Fruit fly (Drosophila melanogaster) whole organism, embryonic: Measurements from ENCODE around the gene CkIIbeta.

Experiments
- Abd-B ChIP-seq: fragments of 200-800 bp; sonication (Bioruptor generic); optimal IDR thresholded peaks from 2 replicates; lab custom pipeline; 2018; ENCODE audit warnings: missing biosample characterization, mild to moderate bottlenecking, missing genetic modification characterization, moderate library complexity
- CG12104 ChIP-seq: fragments of 200-800 bp; sonication (Bioruptor generic); optimal IDR thresholded peaks from 3 replicates; lab custom pipeline; 2016; ENCODE audit warnings: missing biosample characterization, missing genetic modification characterization
- CG12659 ChIP-seq: fragments of 200-800 bp; sonication (Bioruptor generic); optimal IDR thresholded peaks from 3 replicates; lab custom pipeline; 2017; ENCODE audit warnings: mild to moderate bottlenecking, missing biosample characterization, missing genetic modification reagents, missing genetic modification characterization
- CG13287 ChIP-seq: fragments of 200-800 bp; sonication (Bioruptor generic); IDR thresholded peaks from 2 replicates; pipeline ENCODE4 v1.3.6; 2022; ENCODE audit warnings: missing biosample characterization, missing genetic modification characterization; ENCODE audit not compliant: partially characterized antibody
- CG13424 ChIP-seq: fragments of 200-800 bp; sonication (Bioruptor generic); optimal IDR thresholded peaks from 2 replicates; lab custom pipeline; 2019; ENCODE audit warnings: missing biosample characterization, mild to moderate bottlenecking, missing genetic modification characterization, moderate library complexity
- CG14441 ChIP-seq: fragments of 200-800 bp; sonication (Bioruptor generic); IDR thresholded peaks from 2 replicates; pipeline ENCODE4 v1.3.6; 2022; ENCODE audit warnings: missing biosample characterization, missing genetic modification characterization
- CG16813 ChIP-seq: fragments of 200-800 bp; sonication (Bioruptor generic); IDR thresholded peaks from 3 replicates; pipeline ENCODE4 v1.3.6; 2022; ENCODE audit warnings: missing biosample characterization, missing genetic modification characterization; ENCODE audit not compliant: partially characterized antibody
- CG17612 ChIP-seq: fragments of 200-800 bp; sonication (Bioruptor generic); IDR thresholded peaks from 2 replicates; pipeline ENCODE4 v1.3.6; 2022; ENCODE audit warnings: missing biosample characterization, missing genetic modification characterization
- CG17912 ChIP-seq: fragments of 200-800 bp; sonication (Bioruptor generic); optimal IDR thresholded peaks from 2 replicates; lab custom pipeline; 2018; ENCODE audit warnings: missing biosample characterization, mild to moderate bottlenecking, missing genetic modification characterization
- CG18262 ChIP-seq: fragments of 200-800 bp; optimal IDR thresholded peaks from 3 replicates; lab custom pipeline; 2019; ENCODE audit warnings: missing biosample characterization, mild to moderate bottlenecking, missing genetic modification characterization, moderate library complexity
- CG2129 ChIP-seq: fragments of 200-800 bp; sonication (Bioruptor generic); IDR thresholded peaks from 2 replicates; pipeline ENCODE4 v1.3.6; 2022; ENCODE audit warnings: missing biosample characterization, missing genetic modification characterization; ENCODE audit not compliant: partially characterized antibody
- CG33213 ChIP-seq: fragments of 200-800 bp; sonication (Bioruptor generic); optimal IDR thresholded peaks from 3 replicates; lab custom pipeline; 2016; ENCODE audit warnings: missing biosample characterization, missing genetic modification characterization
- CG5245 ChIP-seq: fragments of 200-800 bp; sonication (Bioruptor generic); optimal IDR thresholded peaks from 3 replicates; lab custom pipeline; 2016; ENCODE audit warnings: missing biosample characterization, missing genetic modification characterization
- CG6272 ChIP-seq: fragments of 200-800 bp; sonication (Bioruptor generic); IDR thresholded peaks from 2 replicates; pipeline ENCODE4 v1.3.6; 2022; ENCODE audit warnings: missing biosample characterization, missing genetic modification characterization
- CG7556 ChIP-seq: fragments of 200-800 bp; sonication (Bioruptor generic); optimal IDR thresholded peaks from 2 replicates; lab custom pipeline; 2017; ENCODE audit warnings: missing biosample characterization, mild to moderate bottlenecking, missing genetic modification characterization
- CoRest ChIP-seq: fragments of 200-800 bp; sonication (Bioruptor generic); optimal IDR thresholded peaks from 3 replicates; lab custom pipeline; 2018; ENCODE audit warnings: missing biosample characterization, mild to moderate bottlenecking, missing genetic modification characterization, moderate library complexity
- D19A ChIP-seq: fragments of 200-800 bp; optimal IDR thresholded peaks from 3 replicates; lab custom pipeline; 2019; ENCODE audit warnings: missing biosample characterization, mild to moderate bottlenecking, missing genetic modification characterization, moderate library complexity
- Dp ChIP-seq: fragments of 200-800 bp; sonication (Bioruptor generic); optimal IDR thresholded peaks from 2 replicates; lab custom pipeline; 2018; ENCODE audit warnings: missing biosample characterization, mild to moderate bottlenecking, missing genetic modification characterization, moderate library complexity
- Gug ChIP-seq: fragments of 200-800 bp; sonication (Bioruptor generic); IDR thresholded peaks from 4 replicates; pipeline ENCODE4 v1.3.6; 2022; ENCODE audit warnings: missing biosample characterization, missing genetic modification characterization
- H15 ChIP-seq: fragments of 200-800 bp; sonication (Bioruptor generic); IDR thresholded peaks from 3 replicates; pipeline ENCODE4 v1.3.6; 2022; ENCODE audit warnings: missing biosample characterization, missing genetic modification characterization
- Hsf ChIP-seq: fragments of 200-800 bp; sonication (Bioruptor generic); optimal IDR thresholded peaks from 3 replicates; lab custom pipeline; 2016; ENCODE audit warnings: missing biosample characterization, missing genetic modification characterization
- Pdp1 ChIP-seq, 2 experiments: fragments of 200-800 bp; sonication (Bioruptor generic); optimal IDR thresholded peaks; 3 replicates each; lab custom pipeline; 2016; ENCODE audit warnings: missing biosample characterization in 2 of 2, missing genetic modification characterization in 2 of 2, mild to moderate bottlenecking in 1 of 2, moderate library complexity in 1 of 2
- al ChIP-seq: fragments of 200-800 bp; sonication (Bioruptor generic); IDR thresholded peaks from 2 replicates; pipeline ENCODE4 v1.3.6; 2022; ENCODE audit warnings: missing biosample characterization, missing genetic modification characterization
- bsh ChIP-seq, 2 experiments: fragments of 200-800 bp; sonication (Bioruptor generic); optimal IDR thresholded peaks; 2 replicates each; lab custom pipeline; 2017 to 2018; ENCODE audit warnings: mild to moderate bottlenecking in 2 of 2, missing biosample characterization in 2 of 2, missing genetic modification characterization in 2 of 2, moderate library complexity in 1 of 2
- btn ChIP-seq: fragments of 200-800 bp; sonication (Bioruptor generic); optimal IDR thresholded peaks from 2 replicates; lab custom pipeline; 2016; ENCODE audit warnings: missing biosample characterization, missing genetic modification characterization
- chinmo ChIP-seq: fragments of 200-800 bp; sonication (Bioruptor generic); IDR thresholded peaks from 4 replicates; pipeline ENCODE4 v1.3.6; 2022; ENCODE audit warnings: missing biosample characterization, missing genetic modification characterization; ENCODE audit not compliant: partially characterized antibody
- ci ChIP-seq: fragments of 200-800 bp; sonication (Bioruptor generic); IDR thresholded peaks from 3 replicates; pipeline ENCODE4 v1.3.6; 2022; ENCODE audit warnings: missing biosample characterization, missing genetic modification characterization
- dimm ChIP-seq: fragments of 200-800 bp; sonication (Bioruptor generic); IDR thresholded peaks from 2 replicates; pipeline ENCODE4 v1.3.6; 2022; ENCODE audit warnings: missing biosample characterization, missing genetic modification characterization
- dmrt99B ChIP-seq: fragments of 200-800 bp; sonication (Bioruptor generic); optimal IDR thresholded peaks from 2 replicates; lab custom pipeline; 2018; ENCODE audit warnings: missing biosample characterization, mild to moderate bottlenecking, missing genetic modification characterization, moderate library complexity
- dysf ChIP-seq: fragments of 200-800 bp; sonication (Bioruptor generic); IDR thresholded peaks from 3 replicates; pipeline ENCODE4 v1.3.6; 2022; ENCODE audit warnings: missing biosample characterization, missing genetic modification characterization
- fd96Cb ChIP-seq: fragments of 200-800 bp; sonication (Bioruptor generic); optimal IDR thresholded peaks from 2 replicates; lab custom pipeline; 2018; ENCODE audit warnings: missing biosample characterization, mild to moderate bottlenecking, missing genetic modification characterization, moderate library complexity
- fu2 ChIP-seq: fragments of 200-800 bp; sonication (Bioruptor generic); optimal IDR thresholded peaks from 2 replicates; lab custom pipeline; 2016; ENCODE audit warnings: missing biosample characterization, missing genetic modification characterization
- gem ChIP-seq: fragments of 200-800 bp; sonication (Bioruptor generic); optimal IDR thresholded peaks from 2 replicates; lab custom pipeline; 2019; ENCODE audit warnings: missing biosample characterization, mild to moderate bottlenecking, missing genetic modification characterization, moderate library complexity
- grau ChIP-seq: fragments of 200-800 bp; optimal IDR thresholded peaks from 3 replicates; lab custom pipeline; 2019; ENCODE audit warnings: missing biosample characterization, mild to moderate bottlenecking, missing genetic modification characterization, moderate library complexity
- hkb ChIP-seq, 2 experiments: fragments of 200-800 bp in 1 of 2; fragments of >200 bp in 1 of 2; sonication (Bioruptor generic) in 1 of 2; IDR thresholded peaks in 1 of 2; optimal IDR thresholded peaks in 1 of 2; 2 replicates each; pipeline versions ENCODE4 v1.3.6 to Lab custom; 2017 to 2022; ENCODE audit warnings: missing biosample characterization in 1 of 2, missing genetic modification characterization in 1 of 2
- inv ChIP-seq: fragments of 200-800 bp; sonication (Bioruptor generic); IDR thresholded peaks from 2 replicates; pipeline ENCODE4 v1.3.6; 2022; ENCODE audit warnings: missing biosample characterization, missing genetic modification characterization; ENCODE audit not compliant: partially characterized antibody
- jigr1 ChIP-seq: fragments of 200-800 bp; sonication (Bioruptor generic); IDR thresholded peaks from 3 replicates; pipeline ENCODE4 v1.3.6; 2022; ENCODE audit warnings: missing biosample characterization, missing genetic modification characterization
- ken ChIP-seq: fragments of 200-800 bp; sonication (Bioruptor generic); IDR thresholded peaks from 3 replicates; pipeline ENCODE4 v1.3.6; 2022; ENCODE audit warnings: missing biosample characterization, missing genetic modification characterization
- lola ChIP-seq, 3 experiments: fragments of >200 bp in 2 of 3; fragments of 200-800 bp in 1 of 3; sonication (Bioruptor generic) in 1 of 3; optimal IDR thresholded peaks; 2 replicates each; lab custom pipeline; 2017 to 2019; ENCODE audit warnings: missing biosample characterization in 3 of 3, missing genetic modification characterization in 3 of 3, mild to moderate bottlenecking in 1 of 3, moderate library complexity in 1 of 3
- nom ChIP-seq: fragments of 200-800 bp; sonication (Bioruptor generic); optimal IDR thresholded peaks from 2 replicates; lab custom pipeline; 2017; ENCODE audit warnings: missing biosample characterization, missing genetic modification characterization, mild to moderate bottlenecking, moderate library complexity, missing genetic modification reagents
- otp ChIP-seq: fragments of 200-800 bp; sonication (Bioruptor generic); IDR thresholded peaks from 3 replicates; pipeline ENCODE4, ENCODE4 v1.3.6; 2022; ENCODE audit warnings: missing biosample characterization, missing genetic modification characterization
- pan ChIP-seq, 4 experiments: fragments of >200 bp in 3 of 4; fragments of 200-800 bp in 1 of 4; sonication (Bioruptor generic) in 1 of 4; optimal IDR thresholded peaks in 3 of 4; IDR thresholded peaks in 1 of 4; 2 replicates each; pipeline versions ENCODE4 v1.3.6 to Lab custom; 2017 to 2022; ENCODE audit warnings: missing biosample characterization in 2 of 4, missing genetic modification characterization in 2 of 4, mixed read lengths in 1 of 4
- pho ChIP-seq: fragments of 200-800 bp; sonication (Bioruptor generic); optimal IDR thresholded peaks from 2 replicates; lab custom pipeline; 2016; ENCODE audit warnings: missing biosample characterization, missing genetic modification characterization
- salm ChIP-seq: fragments of 200-800 bp; sonication (Bioruptor generic); optimal IDR thresholded peaks from 2 replicates; lab custom pipeline; 2018; ENCODE audit warnings: missing biosample characterization, mild to moderate bottlenecking, missing genetic modification characterization
- vnd ChIP-seq: fragments of 200-800 bp; sonication (Bioruptor generic); IDR thresholded peaks from 3 replicates; pipeline ENCODE4 v1.3.6; 2022; ENCODE audit warnings: missing biosample characterization, missing genetic modification characterization; ENCODE audit not compliant: partially characterized antibody

Gene CkIIbeta

DNA sequence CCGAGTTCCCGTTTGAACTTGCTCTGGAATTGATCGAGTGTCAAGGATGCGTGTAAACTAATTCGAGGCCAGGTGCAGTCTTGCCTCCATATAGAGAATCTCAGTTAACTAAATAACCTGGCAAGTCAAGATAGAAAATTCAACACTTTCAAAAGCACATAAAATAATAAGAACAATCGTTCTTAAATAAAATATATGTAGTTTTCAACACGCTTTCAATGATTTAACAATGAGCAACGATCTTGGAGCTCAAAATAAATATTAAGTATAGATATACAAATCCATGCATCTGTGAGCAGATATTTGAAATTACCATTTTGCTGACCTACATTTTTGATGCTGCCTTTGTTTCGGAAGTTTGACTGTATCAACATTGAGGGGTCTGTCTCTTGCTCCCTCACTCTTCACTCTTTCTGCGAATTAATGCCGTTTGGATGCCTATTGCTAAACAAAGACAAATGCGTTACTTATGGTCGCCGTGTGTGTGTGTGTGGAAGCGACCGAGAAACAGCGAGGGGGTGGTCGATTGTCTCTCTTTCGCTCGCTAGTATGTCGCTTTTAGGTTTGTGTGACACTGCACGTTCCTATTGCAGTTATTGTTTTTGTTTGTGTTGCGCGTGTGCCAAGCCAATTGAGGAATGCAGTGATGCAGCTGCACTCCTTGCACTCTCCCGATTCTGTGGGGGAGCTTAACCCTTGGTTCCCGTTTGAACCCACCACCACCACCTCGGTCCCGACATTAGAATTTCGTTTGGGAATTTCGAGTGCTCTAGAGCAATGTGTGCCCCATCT lies 28.1 kb downstream of the CkIIbeta start (continued):
- peak; percentile 44; the same call in 1 of the 3 replicates for TF ChIP-seq dysf (GFP tag; lab: Robert Waterston, UW)
- no peak for TF ChIP-seq CG17612 (GFP tag; lab: Robert Waterston, UW)
- TF ChIP-seq CG12104 (GFP tag; lab: Kevin White, UChicago) = no peak
- peak; percentile 33; the same call in 1 of the 2 replicates for TF ChIP-seq CG14441 (GFP tag; lab: Robert Waterston, UW)
- peak; percentile 15 for TF ChIP-seq CG7556 (GFP tag; lab: Kevin White, UChicago)
- 0 out of 3 replicates have a peak, but pooled peaks have one; percentile 7 for TF ChIP-seq otp (GFP tag; lab: Robert Waterston, UW)
- no peak for TF ChIP-seq Gug (GFP tag; lab: Robert Waterston, UW)
- TF ChIP-seq dmrt99B = peak; percentile 51
- TF ChIP-seq salm (tag; lab: Kevin White, UChicago) = no peak
- no peak for TF ChIP-seq D19A (tag; lab: Kevin White, UChicago)
- TF ChIP-seq pho (GFP tag; lab: Kevin White, UChicago) = peak; percentile 2
- no peak for TF ChIP-seq CG6272 (GFP tag; lab: Robert Waterston, UW)
- TF ChIP-seq CoRest (tag; lab: Kevin White, UChicago) = peak; percentile 43
- TF ChIP-seq CG12659 (GFP tag; lab: Kevin White, UChicago) = peak; percentile 15
- peak; percentile 46 for TF ChIP-seq gem
- TF ChIP-seq al (GFP tag; lab: Robert Waterston, UW) = no peak
- peak; percentile 46 for TF ChIP-seq CG13424 (tag; lab: Kevin White, UChicago)
- peak; percentile 7 for TF ChIP-seq fd96Cb (tag; lab: Kevin White, UChicago)
- no peak for TF ChIP-seq hkb (optimal IDR thresholded peaks at IDR 0.05; lab: Kevin White, UChicago)
- TF ChIP-seq hkb (GFP tag; IDR thresholded peaks at IDR 0.05; lab: Robert Waterston, UW) = no peak
- TF ChIP-seq, all 482 proteins: peak for 57

DNA sequence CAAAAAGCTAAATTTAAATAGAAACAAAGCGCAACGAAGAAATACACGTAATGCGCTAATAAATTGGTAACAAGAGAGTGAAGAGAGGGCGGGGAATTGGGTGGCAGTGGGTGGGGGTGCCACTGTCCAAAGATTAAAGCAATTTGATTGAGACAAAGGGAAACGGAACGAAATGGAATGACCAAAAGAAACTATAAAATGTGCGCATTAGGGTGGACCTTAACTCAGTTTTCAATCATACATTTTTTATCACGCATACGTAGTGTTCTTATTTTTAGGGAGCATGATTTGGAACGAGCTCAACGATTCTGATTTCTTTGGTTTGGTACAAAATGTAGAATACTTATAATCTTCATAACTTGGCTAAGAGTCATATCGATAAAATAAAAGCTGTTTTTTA lies 29.6 kb downstream of the CkIIbeta start:
- TF ChIP-seq CG5245 (GFP tag; lab: Kevin White, UChicago) = no peak
- TF ChIP-seq Dp (GFP tag; lab: Kevin White, UChicago) = no peak
- TF ChIP-seq vnd (GFP tag; lab: Robert Waterston, UW) = no peak
- no peak for TF ChIP-seq dimm (GFP tag; lab: Robert Waterston, UW)
- TF ChIP-seq btn (GFP tag; lab: Kevin White, UChicago) = no peak
- no peak for TF ChIP-seq fu2 (GFP tag; lab: Kevin White, UChicago)
- peak; percentile 38 for TF ChIP-seq nom
- no peak for TF ChIP-seq CG17912 (GFP tag; lab: Kevin White, UChicago)
- TF ChIP-seq ken (GFP tag; lab: Robert Waterston, UW) = no peak
- 0 out of 3 replicates have a peak, but pooled peaks have one; percentile 57 for TF ChIP-seq ci (GFP tag; lab: Robert Waterston, UW)
- TF ChIP-seq inv (GFP tag; lab: Robert Waterston, UW) = no peak
- no peak for TF ChIP-seq H15 (GFP tag; lab: Robert Waterston, UW)
- no peak for TF ChIP-seq hkb (optimal IDR thresholded peaks at IDR 0.05; lab: Kevin White, UChicago)
- TF ChIP-seq hkb (GFP tag; IDR thresholded peaks at IDR 0.05; lab: Robert Waterston, UW) = no peak
- TF ChIP-seq CG13287 (GFP tag; lab: Robert Waterston, UW) = 0 out of 2 replicates have a peak, but pooled peaks have one; percentile 9
- no peak for TF ChIP-seq Hsf (GFP tag; lab: Kevin White, UChicago)
- peak in 1 of 2 experiments; percentile 44 for TF ChIP-seq Pdp1 (GFP tag; optimal IDR thresholded peaks at IDR 0.05; lab: Kevin White, UChicago)
- no peak for TF ChIP-seq CG16813 (GFP tag; lab: Robert Waterston, UW)
- TF ChIP-seq jigr1 (GFP tag; lab: Robert Waterston, UW) = no peak
- TF ChIP-seq CG18262 (tag; lab: Kevin White, UChicago) = peak; percentile 10
- no peak for TF ChIP-seq pan (optimal IDR thresholded peaks at IDR 0.05; lab: Kevin White, UChicago)
- TF ChIP-seq pan (GFP tag; optimal IDR thresholded peaks at IDR 0.05 in 1 of 2, IDR thresholded peaks at IDR 0.05 in 1 of 2) = no peak
- peak in 1 of 2 experiments; percentile 10 for TF ChIP-seq bsh (GFP tag; optimal IDR thresholded peaks at IDR 0.05; lab: Kevin White, UChicago)
- peak; percentile 28 for TF ChIP-seq grau
- no peak for TF ChIP-seq Abd-B (GFP tag; lab: Kevin White, UChicago)
- no peak for TF ChIP-seq CG2129 (GFP tag; lab: Robert Waterston, UW)
- TF ChIP-seq chinmo = 0 out of 4 replicates have a peak, but pooled peaks have one; percentile 60
- TF ChIP-seq lola (GFP tag; optimal IDR thresholded peaks at IDR 0.05; lab: Kevin White, UChicago) = no peak
- TF ChIP-seq CG33213 = no peak
